Worm (Caenorhabditis elegans): Measurements from ENCODE around the gene ufd-3.

The ufd-3 gene

DNA sequence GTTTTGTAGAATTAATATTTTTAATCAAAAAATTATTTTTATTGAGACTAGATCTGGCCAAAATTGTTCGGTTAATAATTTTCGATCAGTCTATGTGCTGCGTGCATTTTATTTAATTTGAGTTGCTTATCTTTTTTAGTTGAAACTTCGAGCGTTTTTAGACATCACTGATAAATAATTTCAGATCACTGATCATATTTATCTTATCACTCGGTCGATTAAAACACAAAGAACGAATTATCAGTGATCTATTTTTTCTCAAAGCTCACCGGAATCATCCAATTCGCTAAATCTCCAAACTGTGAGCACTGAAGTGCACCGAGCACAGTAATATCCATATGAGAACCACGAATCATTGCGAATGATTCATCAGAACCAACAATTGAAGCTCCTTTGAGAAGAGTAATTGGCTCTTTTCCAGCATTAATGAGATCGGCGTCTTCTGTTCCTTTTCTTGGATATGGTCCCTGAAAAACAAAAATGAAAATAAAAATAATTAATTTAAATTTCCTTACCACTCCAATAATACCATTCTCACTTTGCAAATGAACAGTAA is 5.4 kb upstream of the ufd-3 start:
- TF ChIP-seq ztf-29 (GFP tag; IDR thresholded peaks at IDR 0.05) = no peak
- no peak for TF ChIP-seq tab-1 (GFP tag; IDR thresholded peaks at IDR 0.05)
- TF ChIP-seq klf-2 (GFP tag; conservative IDR thresholded peaks at IDR 0.05) = no peak
- TF ChIP-seq T22C8.4 (GFP tag; IDR thresholded peaks at IDR 0.05) = no peak
- TF ChIP-seq flt-1 (GFP tag; IDR thresholded peaks at IDR 0.05) = no peak
- no peak for TF ChIP-seq med-1 (GFP tag; optimal IDR thresholded peaks at IDR 0.05; ENCODE audit: insufficient read depth)
- no peak for TF ChIP-seq ztf-23 (GFP tag; IDR thresholded peaks at IDR 0.05)
- no peak for TF ChIP-seq ref-1 (GFP tag; conservative IDR thresholded peaks at IDR 0.05)
- no peak for TF ChIP-seq cog-1 (tag; optimal IDR thresholded peaks at IDR 0.05)

DNA sequence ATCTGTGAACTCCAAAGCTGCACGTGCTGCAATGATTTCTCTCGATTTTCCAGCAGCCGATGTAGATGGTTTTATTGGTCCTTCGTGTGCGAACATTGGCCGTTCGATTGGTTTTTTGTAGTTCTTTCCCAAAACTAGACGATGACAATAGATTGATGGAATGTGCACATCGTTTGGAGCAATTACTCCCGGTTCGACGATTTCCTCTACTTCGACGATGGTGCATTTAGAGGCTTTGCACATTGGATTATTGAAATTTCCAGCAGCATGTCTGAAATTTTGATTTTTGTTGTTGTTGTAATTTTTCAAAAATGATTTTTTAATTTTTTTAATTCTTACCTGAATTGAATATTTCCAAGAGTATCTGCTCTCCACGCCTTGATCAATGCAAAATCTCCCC is 4.9 kb upstream of the ufd-3 start:
- TF ChIP-seq klf-2 (GFP tag; conservative IDR thresholded peaks at IDR 0.05) (no peak), ref-1 (GFP tag; conservative IDR thresholded peaks at IDR 0.05) (no peak)

DNA sequence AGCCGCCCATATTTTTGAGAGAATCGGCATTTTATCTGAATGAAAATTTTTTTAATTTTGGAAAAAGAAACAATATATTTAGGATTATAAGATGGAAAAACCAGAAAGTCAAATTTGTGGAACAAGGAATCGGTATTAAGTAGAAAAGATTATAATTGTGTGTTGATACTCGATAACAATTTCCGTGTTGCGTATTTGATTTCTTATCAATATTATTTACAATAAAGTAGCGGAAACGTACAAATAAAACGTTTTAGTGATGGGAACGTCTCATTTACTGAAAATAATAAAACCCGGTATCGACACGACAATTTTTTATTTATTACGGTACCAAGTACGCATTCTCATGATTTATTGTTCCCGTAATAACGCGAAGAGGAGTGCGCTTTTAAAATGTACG is 3.7 kb upstream of the ufd-3 start, which contains the start of gene C05C10.3:
Gene C05C10.3, minus strand, starts transcription at position 35 of the 400 bp plus-strand sequence.
- TF ChIP-seq ref-1 (GFP tag; conservative IDR thresholded peaks at IDR 0.05) (no peak), ztf-29 (GFP tag; IDR thresholded peaks at IDR 0.05) (no peak), med-1 (GFP tag; optimal IDR thresholded peaks at IDR 0.05; ENCODE audit: insufficient read depth) (no peak), tab-1 (GFP tag; IDR thresholded peaks at IDR 0.05) (no peak), ztf-23 (GFP tag; IDR thresholded peaks at IDR 0.05) (no peak), T22C8.4 (GFP tag; IDR thresholded peaks at IDR 0.05) (no peak), cog-1 (tag; optimal IDR thresholded peaks at IDR 0.05) (no peak), flt-1 (GFP tag; IDR thresholded peaks at IDR 0.05) (no peak), klf-2 (GFP tag; conservative IDR thresholded peaks at IDR 0.05) (no peak)

DNA sequence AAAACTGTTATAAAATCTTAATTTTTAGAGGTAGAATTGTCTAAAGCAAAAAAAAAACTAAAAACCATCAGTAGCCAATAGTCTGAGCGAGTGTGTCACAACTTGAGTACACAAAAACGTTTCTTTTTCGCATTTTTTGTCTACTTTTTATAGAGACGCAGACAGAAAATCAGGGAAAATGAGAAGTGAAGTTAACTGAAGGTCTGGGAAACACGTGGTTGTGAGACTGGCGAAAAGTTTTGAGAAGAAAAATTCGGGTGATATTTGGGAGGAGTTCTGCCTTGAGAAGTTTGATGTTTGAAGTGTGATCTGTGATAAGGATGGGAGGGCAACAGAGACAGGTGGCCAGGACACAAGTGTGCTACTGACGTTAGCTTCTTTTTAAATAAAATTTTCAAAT is 2.9 kb upstream of the ufd-3 start:
- TF ChIP-seq ztf-23 (GFP tag; IDR thresholded peaks at IDR 0.05) (no peak), med-1 (GFP tag; optimal IDR thresholded peaks at IDR 0.05; ENCODE audit: insufficient read depth) (no peak), ref-1 (GFP tag; conservative IDR thresholded peaks at IDR 0.05) (no peak), klf-2 (GFP tag; conservative IDR thresholded peaks at IDR 0.05) (no peak), tab-1 (GFP tag; IDR thresholded peaks at IDR 0.05) (no peak), cog-1 (tag; optimal IDR thresholded peaks at IDR 0.05) (no peak)

DNA sequence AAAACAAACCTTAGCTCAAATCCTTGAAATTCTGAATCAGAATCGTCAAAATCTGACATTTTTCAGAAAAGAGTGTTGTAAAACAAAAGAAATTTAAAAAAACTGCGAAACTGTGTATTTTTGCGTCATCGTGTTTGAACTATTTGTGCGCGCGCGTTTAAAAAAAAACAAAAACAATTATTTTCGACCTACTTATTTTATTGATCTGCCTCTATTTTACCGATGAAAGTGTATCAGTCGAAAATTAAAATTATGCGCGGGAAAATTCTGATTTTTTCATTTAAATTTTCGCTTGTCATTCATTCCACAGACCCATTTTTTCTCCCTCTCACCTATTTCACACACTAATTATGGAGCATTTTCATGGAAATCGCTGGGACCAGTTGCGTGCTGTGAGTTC is 1.7 kb upstream of the ufd-3 start, which contains the start of the genes C05C10.7 and C05C10.5:
Gene C05C10.7, minus strand, starts transcription at position 95 of the 400 bp plus-strand sequence.
Gene C05C10.5, plus strand, starts transcription at position 164 of the 400 bp plus-strand sequence.
- TF ChIP-seq tab-1 (GFP tag; IDR thresholded peaks at IDR 0.05) = no peak
- TF ChIP-seq T22C8.4 (GFP tag; IDR thresholded peaks at IDR 0.05) = no peak

DNA sequence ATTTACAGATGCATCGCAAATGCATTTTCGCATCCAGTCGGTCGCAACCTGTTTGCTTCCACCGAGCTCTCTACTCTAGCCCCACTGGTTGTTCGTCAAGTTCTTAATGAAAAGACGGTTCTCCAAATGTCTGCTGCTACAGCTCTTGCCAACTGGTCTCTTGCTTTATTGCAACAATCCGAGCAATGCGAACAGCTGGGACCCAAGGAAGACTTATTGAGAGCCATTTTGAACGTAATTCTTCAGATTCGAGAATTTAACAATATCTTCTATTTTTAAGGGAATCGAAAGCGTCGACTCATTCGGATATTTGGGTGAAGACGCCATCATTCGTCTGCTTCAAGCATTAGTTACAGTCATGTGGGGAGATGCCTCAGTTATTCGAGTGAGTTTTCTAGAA is 2.7 kb downstream of the ufd-3 start:
- TF ChIP-seq ref-1 (GFP tag; conservative IDR thresholded peaks at IDR 0.05) = no peak
- TF ChIP-seq ztf-23 (GFP tag; IDR thresholded peaks at IDR 0.05) = no peak
- no peak for TF ChIP-seq med-1 (GFP tag; optimal IDR thresholded peaks at IDR 0.05; ENCODE audit: insufficient read depth)
- no peak for TF ChIP-seq cog-1 (tag; optimal IDR thresholded peaks at IDR 0.05)

DNA sequence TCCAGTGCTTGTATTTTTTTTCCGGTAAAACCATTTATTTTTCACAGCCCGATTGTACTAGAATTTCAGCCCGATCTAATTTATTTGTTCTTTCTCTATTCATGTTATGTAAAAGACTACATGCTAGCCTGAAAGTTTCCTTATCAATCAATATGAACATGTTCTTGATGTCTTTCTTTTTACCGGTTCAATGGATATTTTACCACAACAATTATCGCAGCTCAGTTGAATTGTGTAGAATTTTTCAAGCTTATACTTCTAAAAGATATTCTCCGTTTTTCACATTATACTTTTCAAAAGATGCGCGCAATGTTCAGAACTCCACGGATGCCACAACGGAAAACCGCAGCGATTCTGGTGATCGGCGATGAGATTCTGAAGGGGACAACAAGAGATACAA is 3.3 kb downstream of the ufd-3 start, which contains the start of gene flad-1:
Gene flad-1, plus strand, starts transcription at position 301 of the 400 bp plus-strand sequence.
- TF ChIP-seq med-1 (GFP tag; optimal IDR thresholded peaks at IDR 0.05; ENCODE audit: insufficient read depth) (no peak), ztf-23 (GFP tag; IDR thresholded peaks at IDR 0.05) (no peak), T22C8.4 (GFP tag; IDR thresholded peaks at IDR 0.05) (no peak), tab-1 (GFP tag; IDR thresholded peaks at IDR 0.05) (no peak), ref-1 (GFP tag; conservative IDR thresholded peaks at IDR 0.05) (no peak), klf-2 (GFP tag; conservative IDR thresholded peaks at IDR 0.05) (no peak), ztf-29 (GFP tag; IDR thresholded peaks at IDR 0.05) (no peak), flt-1 (GFP tag; IDR thresholded peaks at IDR 0.05) (no peak), cog-1 (tag; optimal IDR thresholded peaks at IDR 0.05) (no peak)

DNA sequence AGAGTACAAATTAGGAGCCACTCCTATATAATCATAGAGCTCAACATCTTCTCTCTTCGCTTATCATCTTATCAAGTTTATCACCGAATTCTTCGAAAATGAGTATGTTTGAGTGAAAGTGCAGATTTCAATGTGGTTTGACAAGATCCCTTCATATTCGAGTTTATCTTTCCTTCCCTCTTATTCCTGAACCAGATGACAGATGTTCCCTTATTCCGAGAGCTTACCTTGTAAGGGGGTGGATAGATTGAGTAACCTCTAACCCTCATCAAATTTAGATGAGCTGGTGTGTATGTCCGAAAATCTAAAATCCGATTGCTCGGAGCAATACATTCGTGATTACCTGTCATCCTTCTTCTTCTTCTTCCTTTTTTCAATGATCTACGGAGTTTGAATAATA is 8.1 kb downstream of the ufd-3 start:
- TF ChIP-seq T22C8.4 (GFP tag; IDR thresholded peaks at IDR 0.05) (no peak), tab-1 (GFP tag; IDR thresholded peaks at IDR 0.05) (no peak), cog-1 (tag; optimal IDR thresholded peaks at IDR 0.05) (no peak), klf-2 (GFP tag; conservative IDR thresholded peaks at IDR 0.05) (no peak), flt-1 (GFP tag; IDR thresholded peaks at IDR 0.05) (no peak), med-1 (GFP tag; optimal IDR thresholded peaks at IDR 0.05; ENCODE audit: insufficient read depth) (no peak), ref-1 (GFP tag; conservative IDR thresholded peaks at IDR 0.05) (no peak), ztf-29 (GFP tag; IDR thresholded peaks at IDR 0.05) (no peak), ztf-23 (GFP tag; IDR thresholded peaks at IDR 0.05) (no peak)

DNA sequence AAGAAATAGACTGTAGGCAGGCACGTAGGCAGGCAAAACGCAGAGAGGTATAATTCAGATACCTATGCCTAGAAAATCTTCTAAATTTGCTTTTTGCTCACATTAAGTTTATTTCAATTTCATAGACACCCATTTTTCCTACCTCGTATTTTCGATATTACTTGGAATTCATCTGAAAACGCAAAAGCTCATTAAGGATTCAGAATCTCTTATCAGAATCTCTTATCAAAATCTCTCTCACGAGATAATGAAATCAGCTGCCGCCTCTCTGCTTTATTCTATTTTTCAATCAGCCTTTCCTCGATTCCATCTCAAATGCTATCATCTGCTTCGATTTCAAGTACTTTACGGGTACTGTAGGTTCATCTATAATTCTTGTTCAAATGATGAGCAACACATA is 11.3 kb downstream of the ufd-3 start:
- no peak for TF ChIP-seq ztf-23 (GFP tag; IDR thresholded peaks at IDR 0.05)
- TF ChIP-seq flt-1 (GFP tag; IDR thresholded peaks at IDR 0.05) = no peak
- TF ChIP-seq T22C8.4 (GFP tag; IDR thresholded peaks at IDR 0.05) = no peak
- no peak for TF ChIP-seq cog-1 (tag; optimal IDR thresholded peaks at IDR 0.05)
- TF ChIP-seq tab-1 (GFP tag; IDR thresholded peaks at IDR 0.05) = no peak
- no peak for TF ChIP-seq ref-1 (GFP tag; conservative IDR thresholded peaks at IDR 0.05)
- no peak for TF ChIP-seq ztf-29 (GFP tag; IDR thresholded peaks at IDR 0.05)
- no peak for TF ChIP-seq med-1 (GFP tag; optimal IDR thresholded peaks at IDR 0.05; ENCODE audit: insufficient read depth)
- TF ChIP-seq klf-2 (GFP tag; conservative IDR thresholded peaks at IDR 0.05) = no peak

DNA sequence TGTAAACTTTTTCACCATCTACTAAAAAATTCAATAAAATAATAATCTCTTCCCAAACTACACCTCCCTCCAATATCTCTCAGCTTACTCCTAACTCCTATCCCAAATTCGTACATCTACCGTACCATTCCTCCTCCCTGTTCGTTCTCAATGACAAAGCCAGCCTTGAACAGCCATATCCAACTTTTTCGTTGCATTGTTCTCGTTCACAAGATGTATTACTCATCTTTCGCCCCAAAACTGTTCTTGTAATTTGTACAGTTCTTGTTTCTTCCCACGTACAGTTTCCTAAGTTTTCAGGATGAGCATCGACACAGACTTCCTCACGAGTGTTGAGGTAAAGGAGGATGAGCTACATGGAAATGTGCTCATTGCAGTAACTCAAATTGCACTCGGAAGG is 14.3 kb downstream of the ufd-3 start, which contains the start of gene egl-43:
Gene egl-43, plus strand, starts transcription at position 301 of the 400 bp plus-strand sequence.
- no peak for TF ChIP-seq ztf-23 (GFP tag; IDR thresholded peaks at IDR 0.05)
- no peak for TF ChIP-seq flt-1 (GFP tag; IDR thresholded peaks at IDR 0.05)
- no peak for TF ChIP-seq ref-1 (GFP tag; conservative IDR thresholded peaks at IDR 0.05)
- no peak for TF ChIP-seq cog-1 (tag; optimal IDR thresholded peaks at IDR 0.05)
- no peak for TF ChIP-seq tab-1 (GFP tag; IDR thresholded peaks at IDR 0.05)
- no peak for TF ChIP-seq med-1 (GFP tag; optimal IDR thresholded peaks at IDR 0.05; ENCODE audit: insufficient read depth)
- TF ChIP-seq T22C8.4 (GFP tag; IDR thresholded peaks at IDR 0.05) = no peak
- TF ChIP-seq ztf-29 (GFP tag; IDR thresholded peaks at IDR 0.05) = no peak
- no peak for TF ChIP-seq klf-2 (GFP tag; conservative IDR thresholded peaks at IDR 0.05)
